Worm (Caenorhabditis elegans) whole organism, young adult: ENCODE measurements around the gene str-262.

Experiments
- B0336.3 ChIP-seq: fragments of 200-800 bp; sonication (Bioruptor generic); IDR thresholded peaks from 2 replicates; pipeline ENCODE4 v1.3.6; 2022; ENCODE audit warnings: missing genetic modification characterization, missing compliant biosample characterization
- D2030.7 ChIP-seq: fragments of 200-800 bp; sonication (Bioruptor generic); IDR thresholded peaks from 2 replicates; pipeline ENCODE4 v1.3.6; 2022; ENCODE audit warnings: missing genetic modification reagents, missing genetic modification characterization, missing compliant biosample characterization
- F10E7.11 ChIP-seq: sonication (generic microtip); optimal IDR thresholded peaks from 2 replicates; lab custom pipeline; 2017; ENCODE audit warnings: mild to moderate bottlenecking, missing genetic modification characterization, moderate library complexity, missing compliant biosample characterization
- F49E8.2 ChIP-seq: sonication (generic microtip); optimal IDR thresholded peaks from 3 replicates; lab custom pipeline; 2017; ENCODE audit warnings: missing genetic modification characterization, mild to moderate bottlenecking, missing compliant biosample characterization, antibody characterized with exemption, moderate library complexity; ENCODE audit not compliant: insufficient read depth
- K11D2.4 ChIP-seq: fragments of 200-800 bp; sonication (Bioruptor generic); IDR thresholded peaks from 2 replicates; pipeline ENCODE4 v1.3.6; 2022; ENCODE audit warnings: missing genetic modification reagents, missing genetic modification characterization, missing compliant biosample characterization
- K12H6.12 ChIP-seq: fragments of 200-800 bp; sonication (Bioruptor generic); optimal IDR thresholded peaks from 2 replicates; lab custom pipeline; 2018; ENCODE audit warnings: mild to moderate bottlenecking, missing genetic modification characterization, missing compliant biosample characterization
- T07F8.4 ChIP-seq: sonication (generic microtip); optimal IDR thresholded peaks from 2 replicates; lab custom pipeline; 2016; ENCODE audit warnings: mild to moderate bottlenecking, missing genetic modification characterization, moderate library complexity, missing compliant biosample characterization
- ZK185.1 ChIP-seq: sonication (generic microtip); optimal IDR thresholded peaks from 2 replicates; lab custom pipeline; 2016; ENCODE audit warnings: mild to moderate bottlenecking, missing genetic modification characterization, missing compliant biosample characterization; ENCODE audit not compliant: poor library complexity, severe bottlenecking
- akir-1 ChIP-seq: fragments of 200-800 bp; sonication (Bioruptor generic); optimal IDR thresholded peaks from 2 replicates; lab custom pipeline; 2018; ENCODE audit warnings: mild to moderate bottlenecking, missing genetic modification characterization, moderate library complexity, missing compliant biosample characterization
- attf-5 ChIP-seq: fragments of 200-800 bp; sonication (Bioruptor generic); optimal IDR thresholded peaks from 2 replicates; lab custom pipeline; 2018; ENCODE audit warnings: mild to moderate bottlenecking, missing genetic modification characterization, missing compliant biosample characterization
- attf-6 ChIP-seq: fragments of 200-800 bp; sonication (Bioruptor generic); IDR thresholded peaks from 2 replicates; pipeline ENCODE4 v1.3.6; 2022; ENCODE audit warnings: missing genetic modification reagents, missing genetic modification characterization, missing compliant biosample characterization
- bed-1 ChIP-seq: fragments of 200-800 bp; sonication (Bioruptor generic); IDR thresholded peaks from 2 replicates; pipeline ENCODE4 v1.3.6; 2022; ENCODE audit warnings: missing genetic modification reagents, missing genetic modification characterization, missing compliant biosample characterization
- ccch-3 ChIP-seq: fragments of 200-800 bp; sonication (Bioruptor generic); optimal IDR thresholded peaks from 2 replicates; lab custom pipeline; 2018; ENCODE audit warnings: mild to moderate bottlenecking, missing genetic modification characterization, missing compliant biosample characterization
- ceh-100 ChIP-seq: fragments of 200-800 bp; sonication (Bioruptor generic); IDR thresholded peaks from 2 replicates; pipeline ENCODE4 v1.3.6; 2022; ENCODE audit warnings: missing genetic modification reagents, missing genetic modification characterization, missing compliant biosample characterization
- ceh-40 ChIP-seq: fragments of 200-800 bp; sonication (Bioruptor generic); IDR thresholded peaks from 2 replicates; pipeline ENCODE4 v1.3.6; 2022; ENCODE audit warnings: missing genetic modification characterization, missing compliant biosample characterization
- ceh-79 ChIP-seq: sonication (generic microtip); optimal IDR thresholded peaks from 2 replicates; lab custom pipeline; 2017; ENCODE audit warnings: mild to moderate bottlenecking, missing genetic modification characterization, missing compliant biosample characterization
- gei-17 ChIP-seq: fragments of 200-800 bp; sonication (Bioruptor generic); optimal IDR thresholded peaks from 2 replicates; lab custom pipeline; 2018; ENCODE audit warnings: mild to moderate bottlenecking, missing genetic modification characterization, missing compliant biosample characterization
- hlh-12 ChIP-seq: sonication (generic microtip); optimal IDR thresholded peaks from 2 replicates; lab custom pipeline; 2016; ENCODE audit warnings: missing genetic modification characterization, missing compliant biosample characterization
- hlh-26 ChIP-seq: fragments of 200-800 bp; sonication (Bioruptor generic); conservative IDR thresholded peaks from 2 replicates; pipeline ENCODE4 v1.3.6; 2022; ENCODE audit warnings: missing genetic modification reagents, missing genetic modification characterization, missing compliant biosample characterization
- hsf-1 ChIP-seq: fragments of 200-800 bp; sonication (Bioruptor generic); IDR thresholded peaks from 2 replicates; pipeline ENCODE4 v1.3.6; 2022; ENCODE audit warnings: missing genetic modification reagents, missing genetic modification characterization, missing compliant biosample characterization
- lir-1 ChIP-seq: fragments of 200-800 bp; sonication (Bioruptor generic); conservative IDR thresholded peaks from 2 replicates; pipeline ENCODE4 v1.3.6; 2022; ENCODE audit warnings: missing genetic modification reagents, missing genetic modification characterization, missing compliant biosample characterization
- lsy-27 ChIP-seq: sonication (generic microtip); optimal IDR thresholded peaks from 2 replicates; lab custom pipeline; 2017; ENCODE audit warnings: missing genetic modification characterization, mild to moderate bottlenecking, missing compliant biosample characterization, antibody characterized with exemption, missing genotype, borderline replicate concordance; ENCODE audit not compliant: insufficient read depth
- madf-10 ChIP-seq: sonication (generic microtip); optimal IDR thresholded peaks from 2 replicates; lab custom pipeline; 2016; ENCODE audit warnings: mild to moderate bottlenecking, missing genetic modification characterization, missing compliant biosample characterization
- mxl-1 ChIP-seq: sonication (generic microtip); optimal IDR thresholded peaks from 2 replicates; lab custom pipeline; 2016; ENCODE audit warnings: missing genetic modification characterization, missing compliant biosample characterization
- nfya-1 ChIP-seq: sonication (generic microtip); optimal IDR thresholded peaks from 2 replicates; lab custom pipeline; 2017; ENCODE audit warnings: antibody characterized with exemption, missing compliant biosample characterization, missing genetic modification characterization, borderline replicate concordance; ENCODE audit not compliant: insufficient read depth
- nhr-80 ChIP-seq: sonication (generic microtip); optimal IDR thresholded peaks from 2 replicates; lab custom pipeline; 2016; ENCODE audit warnings: missing genetic modification characterization, missing compliant biosample characterization
- nhr-90 ChIP-seq: sonication (generic microtip); optimal IDR thresholded peaks from 2 replicates; lab custom pipeline; 2016; ENCODE audit warnings: missing genotype, mild to moderate bottlenecking, missing genetic modification characterization, missing compliant biosample characterization
- rcor-1 ChIP-seq: fragments of 200-800 bp; sonication (Bioruptor generic); IDR thresholded peaks from 2 replicates; pipeline ENCODE4 v1.3.6; 2022; ENCODE audit warnings: missing genetic modification reagents, missing genetic modification characterization, missing compliant biosample characterization
- rpc-1 ChIP-seq, 2 experiments: fragments of 150-350 bp in 1 of 2; sonication (generic microtip) in 1 of 2; optimal IDR thresholded peaks; 2 replicates each; lab custom pipeline; 2014 to 2018; ENCODE audit warnings: missing biosample characterization in 1 of 2, missing genetic modification characterization in 1 of 2, missing genetic modification reagents in 1 of 2, missing genotype in 1 of 2
- sdz-38 ChIP-seq: sonication (generic microtip); optimal IDR thresholded peaks from 2 replicates; lab custom pipeline; 2016; ENCODE audit warnings: missing genotype, missing genetic modification characterization, missing compliant biosample characterization
- snpc-1.3 ChIP-seq: sonication (generic microtip); optimal IDR thresholded peaks from 2 replicates; lab custom pipeline; 2017; ENCODE audit warnings: missing genetic modification characterization, mild to moderate bottlenecking, missing compliant biosample characterization, antibody characterized with exemption, moderate library complexity, missing genotype, missing genetic modification reagents; ENCODE audit not compliant: insufficient read depth
- snpc-4 ChIP-seq, 5 experiments: fragments of 150-350 bp in 1 of 5; sonication (generic microtip) in 4 of 5; optimal IDR thresholded peaks; 2 replicates each; lab custom pipeline; 2014 to 2018; ENCODE audit warnings: missing genetic modification characterization in 5 of 5, missing biosample characterization in 3 of 5, antibody characterized with exemption in 2 of 5, mild to moderate bottlenecking in 2 of 5, missing compliant biosample characterization in 2 of 5, missing genotype in 2 of 5, moderate library complexity in 2 of 5, missing genetic modification reagents in 1 of 5
- tlf-1 ChIP-seq: fragments of 200-800 bp; sonication (Bioruptor generic); optimal IDR thresholded peaks from 2 replicates; lab custom pipeline; 2018; ENCODE audit warnings: mild to moderate bottlenecking, missing genetic modification characterization, missing compliant biosample characterization
- unc-130 ChIP-seq: sonication (generic microtip); optimal IDR thresholded peaks from 2 replicates; lab custom pipeline; 2016; ENCODE audit warnings: missing genetic modification reagents, missing genetic modification characterization, missing compliant biosample characterization
- zim-3 ChIP-seq: sonication (generic microtip); optimal IDR thresholded peaks from 2 replicates; lab custom pipeline; 2017; ENCODE audit warnings: mild to moderate bottlenecking, missing genetic modification characterization, moderate library complexity, missing compliant biosample characterization

The str-262 gene

ce11 chrV:752679-753333 is at the start of gene str-262, which contains the start of gene srp-1:
TSS of gene str-262 (minus strand) at chrV:752779.
TSS of gene srp-1 (plus strand) at chrV:753283.
- TF ChIP-seq snpc-4 (GFP tag; optimal IDR thresholded peaks at IDR 0.05; lab: Kevin White, UChicago) = no peak
- no peak for TF ChIP-seq snpc-4 (tag; optimal IDR thresholded peaks at IDR 0.05; lab: Kevin White, UChicago)
- no peak for TF ChIP-seq hlh-12 (tag; lab: Kevin White, UChicago)
- no peak for TF ChIP-seq madf-10
- TF ChIP-seq unc-130 (GFP tag; lab: Kevin White, UChicago) = no peak
- no peak for TF ChIP-seq akir-1 (GFP tag; lab: Kevin White, UChicago)
- TF ChIP-seq ceh-79 (tag; lab: Kevin White, UChicago) = no peak
- TF ChIP-seq zim-3 = no peak
- no peak for TF ChIP-seq hlh-26 (GFP tag; lab: Robert Waterston, UW)
- TF ChIP-seq hsf-1 (GFP tag; lab: Robert Waterston, UW) = no peak
- no peak for TF ChIP-seq K11D2.4 (GFP tag; lab: Robert Waterston, UW)
- TF ChIP-seq nhr-90 = no peak
- TF ChIP-seq K12H6.12 (tag; lab: Kevin White, UChicago) = no peak
- no peak for TF ChIP-seq B0336.3 (GFP tag; lab: Robert Waterston, UW)
- no peak for TF ChIP-seq snpc-1.3 (tag; lab: Kevin White, UChicago)
- no peak for TF ChIP-seq lir-1 (GFP tag; lab: Robert Waterston, UW)
- no peak for TF ChIP-seq ccch-3 (GFP tag; lab: Kevin White, UChicago)
- TF ChIP-seq ZK185.1 (tag; lab: Kevin White, UChicago) = no peak
- TF ChIP-seq attf-6 = no peak
- no peak for TF ChIP-seq lsy-27
- no peak for TF ChIP-seq F10E7.11 (tag; lab: Kevin White, UChicago)

DNA sequence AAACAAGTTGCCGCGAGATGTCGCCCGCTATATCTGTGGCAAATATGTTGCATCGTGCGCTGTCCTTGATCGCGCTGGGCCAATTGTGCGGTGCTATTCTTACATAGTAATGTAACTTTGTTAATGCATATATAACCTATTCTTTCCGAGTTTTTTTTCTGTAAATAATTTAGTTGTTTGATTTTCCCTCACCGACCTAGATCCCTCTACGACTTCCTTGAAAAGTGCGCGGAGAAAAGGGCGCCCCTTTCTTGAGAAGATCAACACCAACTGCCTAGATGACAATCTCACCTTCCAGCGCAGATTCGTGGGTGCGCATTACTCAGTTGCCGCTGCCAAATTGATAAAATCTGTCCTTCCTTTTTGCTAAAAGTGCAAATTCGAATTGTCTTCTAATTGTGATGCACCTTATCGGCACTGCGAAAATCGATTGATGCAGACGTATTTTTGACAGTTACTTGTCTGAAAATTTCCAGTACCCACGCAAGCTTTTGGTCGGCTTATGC is 49.0 kb upstream of the str-262 start:
- TF ChIP-seq sdz-38 = no peak
- no peak for TF ChIP-seq nhr-80 (tag; lab: Kevin White, UChicago)
- no peak for TF ChIP-seq tlf-1 (GFP tag; lab: Kevin White, UChicago)
- TF ChIP-seq ceh-100 (GFP tag; lab: Robert Waterston, UW) = no peak
- no peak for TF ChIP-seq akir-1 (GFP tag; lab: Kevin White, UChicago)

DNA sequence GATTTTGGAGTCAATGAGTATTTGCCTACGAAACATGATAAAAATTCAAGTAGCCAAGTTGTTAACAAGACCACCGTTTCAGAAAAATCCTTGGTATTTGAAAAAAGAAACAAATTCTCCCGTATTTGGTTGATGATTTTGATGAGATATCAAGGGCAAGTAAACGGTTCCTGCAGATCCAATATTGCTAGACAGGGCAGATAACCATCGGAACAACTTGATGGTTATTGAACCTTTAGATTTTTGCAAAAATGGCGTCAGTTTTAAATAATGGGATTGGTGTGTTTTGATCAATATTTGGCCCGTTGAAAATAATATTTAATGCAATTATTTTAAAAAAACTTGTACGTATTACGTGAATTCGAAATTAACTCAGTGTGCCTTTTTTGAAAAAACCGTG is 47.7 kb upstream of the str-262 start:
- TF ChIP-seq D2030.7 (GFP tag; lab: Robert Waterston, UW) (no peak), mxl-1 (tag; lab: Kevin White, UChicago) (no peak), ceh-79 (tag; lab: Kevin White, UChicago) (no peak), nfya-1 (tag; lab: Kevin White, UChicago) (no peak), T07F8.4 (tag; lab: Kevin White, UChicago) (no peak), nhr-80 (tag; lab: Kevin White, UChicago) (no peak), gei-17 (no peak), ZK185.1 (tag; lab: Kevin White, UChicago) (no peak), ceh-40 (GFP tag; lab: Robert Waterston, UW) (no peak), F49E8.2 (tag; lab: Kevin White, UChicago) (no peak), rpc-1 (optimal IDR thresholded peaks at IDR 0.05; lab: Kevin White, UChicago) (no peak), rpc-1 (tag; optimal IDR thresholded peaks at IDR 0.05; lab: Kevin White, UChicago) (no peak), attf-5 (GFP tag; lab: Kevin White, UChicago) (no peak), bed-1 (no peak), rcor-1 (GFP tag; lab: Robert Waterston, UW) (no peak)
- TF ChIP-seq, all 124 proteins: peak for 0
